Worm (Caenorhabditis elegans) whole organism, L3 larva: ENCODE data around the gene col-155.

Source experiments
- egl-27 ChIP-seq: sonication (generic microtip); optimal IDR thresholded peaks from 4 replicates; lab custom pipeline; 2017; ENCODE audit warnings: missing biosample characterization, missing genetic modification reagents, missing genetic modification characterization
- jun-1 ChIP-seq: fragments of 150-350 bp; optimal IDR thresholded peaks from 2 replicates; lab custom pipeline; 2014; ENCODE audit warnings: missing biosample characterization, missing genetic modification reagents, missing genetic modification characterization
- nhr-23 ChIP-seq: fragments of 150-350 bp; optimal IDR thresholded peaks from 2 replicates; lab custom pipeline; 2014; ENCODE audit warnings: missing biosample characterization, missing genetic modification reagents, missing genetic modification characterization
- pqm-1 ChIP-seq: fragments of 150-350 bp; optimal IDR thresholded peaks from 2 replicates; lab custom pipeline; 2017; ENCODE audit warnings: missing biosample characterization, missing genetic modification characterization, inconsistent platforms

DNA sequence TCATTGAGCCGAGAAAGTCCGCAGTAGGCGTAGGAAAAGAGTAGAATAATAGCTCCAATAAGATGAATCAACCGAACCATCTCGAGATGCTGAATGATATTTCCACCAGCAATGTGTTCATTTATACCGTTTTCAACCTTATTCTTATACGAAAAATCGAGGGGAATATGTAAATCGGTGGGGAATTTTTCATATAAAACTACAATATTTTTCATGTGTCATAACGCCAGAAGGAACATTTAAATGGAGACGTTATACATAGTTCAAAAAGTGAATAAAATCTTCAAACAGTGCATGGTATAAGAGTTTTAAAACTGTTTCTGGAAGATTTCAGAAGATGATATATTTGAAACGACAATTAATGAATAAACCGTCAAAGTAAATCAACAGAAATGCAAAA lies 12.9 kb upstream of the col-155 start, which contains the start of gene nas-19:
- no peak for TF ChIP-seq egl-27 (tag; lab: Kevin White, UChicago)
- TF ChIP-seq jun-1 (tag; lab: Kevin White, UChicago), result no peak
- no peak for TF ChIP-seq nhr-23
- no peak for TF ChIP-seq pqm-1
